Worm (Caenorhabditis elegans): ENCODE results near the gene F19B6.10.

F19B6.10 gene

ce11 chrIV:12335798-12336197 is 1.2 kb upstream of the F19B6.10 start, which contains the start of gene F19B6.1:
TSS of gene F19B6.1 (minus strand) at chrIV:12336075.
- TF ChIP-seq gmeb-2 (tag; optimal IDR thresholded peaks at IDR 0.05) = no peak
- TF ChIP-seq unc-42 (tag; optimal IDR thresholded peaks at IDR 0.05) = no peak
- TF ChIP-seq zip-5 (tag; optimal IDR thresholded peaks at IDR 0.05) = no peak
- no peak for TF ChIP-seq sox-2 (GFP tag; IDR thresholded peaks at IDR 0.05)
- TF ChIP-seq C08G9.2 (tag; optimal IDR thresholded peaks at IDR 0.05) = no peak
- no peak for TF ChIP-seq nhr-11 (tag; optimal IDR thresholded peaks at IDR 0.05)
- TF ChIP-seq hlh-6 (tag; optimal IDR thresholded peaks at IDR 0.05) = no peak
- TF ChIP-seq K02D7.2 (tag; optimal IDR thresholded peaks at IDR 0.05) = no peak
- TF ChIP-seq Y22D7AL.16 (tag; optimal IDR thresholded peaks at IDR 0.05) = no peak

DNA sequence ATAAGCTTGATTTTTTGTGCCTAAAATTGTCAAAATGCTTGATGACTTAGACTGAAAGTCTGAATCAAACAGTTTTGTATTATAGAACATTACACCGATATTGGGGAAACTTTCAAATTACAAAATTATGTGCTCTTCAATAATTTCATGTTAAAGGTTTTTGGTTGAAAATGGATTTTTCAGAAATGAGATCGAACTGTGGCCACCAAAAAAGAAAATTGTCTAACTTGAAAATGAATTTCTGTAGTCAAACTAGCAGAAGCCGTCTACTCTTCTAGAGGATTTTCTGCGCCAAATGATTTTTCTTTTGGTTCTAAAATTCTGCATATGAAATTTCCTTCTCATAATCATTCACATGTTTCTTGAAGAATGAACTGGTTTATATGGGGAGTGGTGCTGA is 3.9 kb downstream of the F19B6.10 start:
- no peak for TF ChIP-seq lim-6 (tag; optimal IDR thresholded peaks at IDR 0.05)
- TF ChIP-seq ceh-6 (GFP tag; optimal IDR thresholded peaks at IDR 0.05) = no peak
- TF ChIP-seq ceh-34 (tag; optimal IDR thresholded peaks at IDR 0.05) = no peak
- no peak for TF ChIP-seq pax-1 (tag; optimal IDR thresholded peaks at IDR 0.05)
- no peak for TF ChIP-seq ref-2 (tag; optimal IDR thresholded peaks at IDR 0.05)
- no peak for TF ChIP-seq hlh-30 (tag; optimal IDR thresholded peaks at IDR 0.05; ENCODE audit: insufficient read depth)
- TF ChIP-seq pha-4 (tag; optimal IDR thresholded peaks at IDR 0.05) = no peak
- no peak for TF ChIP-seq sdc-2 (tag; optimal IDR thresholded peaks at IDR 0.05)
- TF ChIP-seq unc-42 (tag; optimal IDR thresholded peaks at IDR 0.05) = no peak
- TF ChIP-seq ama-1 (optimal IDR thresholded peaks at IDR 0.05) = no peak
- TF ChIP-seq C08G9.2 (tag; optimal IDR thresholded peaks at IDR 0.05) = no peak
- TF ChIP-seq ahr-1 (tag; optimal IDR thresholded peaks at IDR 0.05) = no peak
- TF ChIP-seq ceh-14 (tag; optimal IDR thresholded peaks at IDR 0.05) = no peak

DNA sequence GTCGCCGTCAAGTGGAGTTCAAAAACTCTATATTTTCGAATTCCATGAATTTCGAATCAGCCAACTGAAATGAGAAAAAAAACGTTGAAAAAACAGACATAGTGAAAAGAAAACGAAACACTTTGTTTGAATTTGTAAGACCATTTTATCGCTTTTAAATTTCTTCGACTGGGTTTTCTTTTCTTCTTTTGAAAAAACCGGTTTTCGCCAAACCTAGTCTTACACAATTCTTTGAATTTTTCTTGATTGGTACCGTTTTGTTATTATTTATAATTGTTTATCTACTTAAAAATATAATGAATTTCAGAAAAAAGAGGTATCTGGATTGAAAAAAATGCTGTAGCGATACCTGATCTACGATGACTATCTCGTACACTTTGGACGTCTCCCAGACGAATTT is 12.6 kb downstream of the F19B6.10 start, which contains the start of gene best-22:
TSS of gene best-22 (plus strand) at position 301 of the 400 bp plus-strand sequence.
- TF ChIP-seq ahr-1 (tag; optimal IDR thresholded peaks at IDR 0.05) (no peak), fkh-6 (tag; optimal IDR thresholded peaks at IDR 0.05) (no peak), hlh-8 (tag; optimal IDR thresholded peaks at IDR 0.05) (no peak)

- TF ChIP-seq unc-42 (tag; optimal IDR thresholded peaks at IDR 0.05) (peak; percentile 37), ceh-34 (tag; optimal IDR thresholded peaks at IDR 0.05) (no peak)
These were observed 13.2 kb downstream of the F19B6.10 start for ce11 chrIV:12350235-12350634.

DNA sequence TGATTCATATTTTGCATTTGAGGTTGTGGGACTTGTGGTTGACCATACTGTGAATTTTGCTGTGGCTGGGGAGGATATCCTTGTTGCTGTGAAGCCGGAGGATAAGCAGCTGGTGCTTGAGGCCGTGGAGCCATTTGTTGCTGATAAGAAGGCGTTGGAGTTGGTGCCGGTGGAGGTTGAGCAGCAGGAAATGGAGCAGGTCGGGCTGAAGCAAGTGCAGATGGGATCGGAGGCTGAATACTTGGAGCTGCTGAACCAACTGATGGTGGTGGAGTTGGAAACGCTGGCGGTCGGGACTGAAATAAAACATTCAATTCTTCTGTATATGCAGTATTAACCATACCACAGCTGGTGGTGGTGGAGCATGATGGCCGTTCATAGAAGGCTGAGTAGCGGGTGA is 23.0 kb downstream of the F19B6.10 start:
- TF ChIP-seq ztf-16 (tag; optimal IDR thresholded peaks at IDR 0.05) (no peak), che-1 (tag; optimal IDR thresholded peaks at IDR 0.05) (no peak), ceh-48 (tag; optimal IDR thresholded peaks at IDR 0.05) (no peak), pha-2 (tag; optimal IDR thresholded peaks at IDR 0.05) (no peak), ceh-22 (tag; optimal IDR thresholded peaks at IDR 0.05) (no peak), ceh-30 (tag; optimal IDR thresholded peaks at IDR 0.05) (no peak), ttx-3 (tag; optimal IDR thresholded peaks at IDR 0.05) (no peak), Y22D7AL.16 (tag; optimal IDR thresholded peaks at IDR 0.05) (no peak), ets-4 (tag; optimal IDR thresholded peaks at IDR 0.05) (no peak), hlh-30 (tag; optimal IDR thresholded peaks at IDR 0.05; ENCODE audit: insufficient read depth) (no peak), nfya-1 (tag; optimal IDR thresholded peaks at IDR 0.05) (no peak)

DNA sequence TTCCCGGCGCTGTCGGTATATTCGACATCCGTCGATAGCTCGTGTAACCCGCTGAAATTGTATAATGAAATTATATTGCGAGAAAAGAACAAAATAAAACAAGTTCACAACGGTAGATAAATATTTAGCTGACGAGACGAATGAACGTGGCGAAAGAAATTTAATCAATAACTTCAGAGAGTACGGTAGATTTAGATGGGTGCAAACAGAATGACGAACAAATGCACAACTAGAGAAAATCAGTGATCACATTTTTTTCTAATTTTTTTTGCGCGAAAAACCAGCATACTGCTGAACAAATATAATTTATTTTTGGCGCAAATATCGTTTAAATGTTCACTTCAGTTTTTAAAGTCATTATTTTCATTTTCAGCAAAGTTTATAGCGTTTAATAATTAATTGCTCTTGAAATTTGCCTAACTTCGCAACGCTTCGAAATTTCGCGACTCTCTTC is 23.8 kb downstream of the F19B6.10 start, which contains the start of gene sec-24.2:
TSS of gene sec-24.2 (minus strand) at position 51 of the 454 bp plus-strand sequence.
- no peak for TF ChIP-seq elt-2 (tag; optimal IDR thresholded peaks at IDR 0.05)
- TF ChIP-seq gmeb-2 (tag; optimal IDR thresholded peaks at IDR 0.05) = no peak
- no peak for TF ChIP-seq elt-4 (tag; optimal IDR thresholded peaks at IDR 0.05)
- no peak for TF ChIP-seq pax-1 (tag; optimal IDR thresholded peaks at IDR 0.05)
- no peak for TF ChIP-seq ama-1 (optimal IDR thresholded peaks at IDR 0.05)
- no peak for TF ChIP-seq hlh-6 (tag; optimal IDR thresholded peaks at IDR 0.05)
- no peak for TF ChIP-seq che-1 (tag; optimal IDR thresholded peaks at IDR 0.05)
- TF ChIP-seq sox-4 (tag; optimal IDR thresholded peaks at IDR 0.05) = no peak
- no peak for TF ChIP-seq odd-2 (tag; optimal IDR thresholded peaks at IDR 0.05)
- TF ChIP-seq ceh-19 (GFP tag; optimal IDR thresholded peaks at IDR 0.05) = no peak
- no peak for TF ChIP-seq unc-55 (GFP tag; optimal IDR thresholded peaks at IDR 0.05)
- TF ChIP-seq fkh-6 (tag; optimal IDR thresholded peaks at IDR 0.05) = no peak
- no peak for TF ChIP-seq hlh-13 (GFP tag; optimal IDR thresholded peaks at IDR 0.05)
- TF ChIP-seq dmd-4 (tag; optimal IDR thresholded peaks at IDR 0.05; ENCODE audit: borderline replicate concordance) = no peak
- no peak for TF ChIP-seq eyg-1 (tag; optimal IDR thresholded peaks at IDR 0.05)
- TF ChIP-seq hlh-30 (tag; optimal IDR thresholded peaks at IDR 0.05; ENCODE audit: insufficient read depth) = no peak
- TF ChIP-seq ceh-31 (tag; optimal IDR thresholded peaks at IDR 0.05) = no peak
